Worm (Caenorhabditis elegans): ENCODE data around the gene C18G1.8.
A peak's percentile ranks its signal among the peaks of the same experiment; 100 is the strongest.

Gene C18G1.8

DNA sequence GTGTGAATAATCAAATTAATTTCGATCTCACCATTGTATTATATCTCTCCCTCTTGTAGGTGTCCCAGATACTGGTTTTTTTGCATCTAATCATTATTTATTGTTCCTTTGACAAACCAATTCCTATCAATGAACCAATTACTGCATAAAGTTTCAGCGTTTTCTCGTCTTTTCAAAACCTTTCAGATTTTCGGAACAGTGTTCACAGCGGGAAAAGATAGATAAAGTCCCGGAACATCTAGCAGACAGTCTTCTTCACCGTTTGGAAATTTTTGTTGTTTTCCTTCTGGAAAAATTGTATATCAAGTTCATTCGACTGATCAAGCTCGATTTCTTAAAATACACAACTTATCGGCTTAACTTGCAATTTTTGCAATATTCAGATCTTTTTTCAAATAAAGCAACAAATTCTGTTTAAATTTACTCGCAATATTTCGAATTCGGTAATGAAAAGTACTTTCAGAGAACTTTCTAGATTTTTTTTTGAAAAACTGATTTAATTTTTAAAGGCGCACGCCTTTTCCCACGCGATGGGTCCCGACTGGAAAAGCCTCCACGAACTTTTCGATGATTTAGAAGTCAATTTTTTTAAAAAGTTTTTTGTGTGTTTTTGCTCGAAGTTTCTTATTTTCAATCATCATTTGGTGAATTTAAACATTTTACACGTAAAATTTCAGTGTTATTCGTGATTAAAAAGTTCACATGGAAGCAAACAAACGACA is 10.9 kb downstream of the C18G1.8 start, which contains the start of gene pgl-3:
pgl-3 (plus strand) TSS at position 672 of the 722 bp plus-strand sequence.
- 0 out of 2 replicates have a peak, but pooled peaks have one; percentile 48 for TF ChIP-seq dmd-8 (GFP tag; IDR thresholded peaks at IDR 0.05)
- no peak for TF ChIP-seq snpc-4 (tag; optimal IDR thresholded peaks at IDR 0.05)
- TF ChIP-seq F49E8.2 (tag; optimal IDR thresholded peaks at IDR 0.05; ENCODE audit: borderline replicate concordance): peak; percentile 67
- peak; percentile 6 for TF ChIP-seq unc-130 (GFP tag; optimal IDR thresholded peaks at IDR 0.05)

DNA sequence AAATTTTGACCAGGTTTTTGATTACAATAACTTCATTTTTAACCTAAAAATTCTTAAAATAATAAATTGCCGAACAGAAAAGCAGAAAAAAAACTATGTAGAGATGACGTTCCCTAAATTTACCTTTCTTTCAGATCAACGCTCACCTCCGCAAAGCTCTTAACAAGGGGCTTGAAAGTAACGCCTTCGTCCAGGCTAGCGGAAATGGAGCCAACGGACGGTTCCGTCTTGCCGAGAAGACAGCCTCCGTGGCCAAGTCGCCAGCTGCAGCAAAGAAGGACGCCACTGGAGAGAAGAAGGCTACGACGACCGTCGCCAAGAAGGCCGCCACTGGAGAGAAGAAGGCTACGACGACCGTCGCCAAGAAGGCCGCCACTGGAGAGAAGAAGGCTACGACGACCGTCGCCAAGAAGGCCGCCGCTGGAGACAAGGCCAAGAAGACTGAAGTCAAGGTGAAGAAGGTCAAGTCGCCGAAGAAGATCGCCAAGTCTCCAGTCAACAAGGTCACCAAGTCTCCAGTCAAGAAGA is 11.7 kb downstream of the C18G1.8 start:
- peak; percentile 8; the same call in 1 of the 2 replicates for TF ChIP-seq egl-43 (GFP tag; IDR thresholded peaks at IDR 0.05)
- TF ChIP-seq pha-4 (GFP tag; IDR thresholded peaks at IDR 0.05): peak; percentile 16; the same call in 1 of the 2 replicates
- no peak for TF ChIP-seq pha-4 (tag; optimal IDR thresholded peaks at IDR 0.05)
- 0 out of 2 replicates have a peak, but pooled peaks have one; percentile 10 for TF ChIP-seq lin-38 (GFP tag; IDR thresholded peaks at IDR 0.05)
- no peak for TF ChIP-seq mdt-29 (GFP tag; IDR thresholded peaks at IDR 0.05)
- no peak for TF ChIP-seq ztf-11 (tag; optimal IDR thresholded peaks at IDR 0.05)
- TF ChIP-seq set-16 (GFP tag; IDR thresholded peaks at IDR 0.05): peak; percentile 91

DNA sequence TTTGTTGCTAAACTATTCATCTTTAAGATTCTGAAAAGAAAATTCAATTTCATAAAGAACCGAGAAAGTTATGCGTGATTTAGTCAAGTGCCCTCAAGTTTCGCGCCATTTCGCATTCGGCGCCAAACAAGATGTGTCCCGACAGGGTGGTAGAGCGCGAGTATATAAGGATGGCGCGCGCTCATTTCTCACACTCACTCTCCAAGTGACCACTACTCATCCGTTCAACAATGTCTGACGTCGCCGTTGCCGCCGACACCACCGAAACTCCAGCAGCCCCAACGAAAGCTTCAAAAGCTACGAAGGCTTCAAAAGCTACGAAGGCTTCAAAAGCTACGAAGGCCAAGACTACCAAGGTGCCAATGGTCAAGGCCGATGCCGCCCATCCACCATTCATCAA is 12.3 kb downstream of the C18G1.8 start, which contains the start of gene hil-4:
hil-4 (plus strand) TSS at position 191 of the 400 bp plus-strand sequence.
- TF ChIP-seq aha-1 (tag) (peak; percentile 73), lim-7 (GFP tag; IDR thresholded peaks at IDR 0.05) (peak; percentile 45; the same call in 1 of the 2 replicates), sdz-12 (GFP tag; optimal IDR thresholded peaks at IDR 0.05) (no peak), snpc-1.2 (GFP tag; IDR thresholded peaks at IDR 0.05) (0 out of 2 replicates have a peak, but pooled peaks have one; percentile 25), zip-2 (tag; optimal IDR thresholded peaks at IDR 0.05) (no peak), egl-43 (GFP tag; IDR thresholded peaks at IDR 0.05) (0 out of 2 replicates have a peak, but pooled peaks have one; percentile 67), Y48G9A.11 (GFP tag; IDR thresholded peaks at IDR 0.05) (peak; percentile 59), egl-27 (tag; optimal IDR thresholded peaks at IDR 0.05) (no peak), ceh-44 (GFP tag; IDR thresholded peaks at IDR 0.05) (peak; percentile 54; the same call in 1 of the 2 replicates), mep-1 (tag; optimal IDR thresholded peaks at IDR 0.05) (no peak), unc-130 (GFP tag; optimal IDR thresholded peaks at IDR 0.05) (peak; percentile 7), vab-7 (GFP tag; IDR thresholded peaks at IDR 0.05) (no peak), lin-38 (GFP tag; IDR thresholded peaks at IDR 0.05) (peak; percentile 22; the same call in 1 of the 2 replicates)

DNA sequence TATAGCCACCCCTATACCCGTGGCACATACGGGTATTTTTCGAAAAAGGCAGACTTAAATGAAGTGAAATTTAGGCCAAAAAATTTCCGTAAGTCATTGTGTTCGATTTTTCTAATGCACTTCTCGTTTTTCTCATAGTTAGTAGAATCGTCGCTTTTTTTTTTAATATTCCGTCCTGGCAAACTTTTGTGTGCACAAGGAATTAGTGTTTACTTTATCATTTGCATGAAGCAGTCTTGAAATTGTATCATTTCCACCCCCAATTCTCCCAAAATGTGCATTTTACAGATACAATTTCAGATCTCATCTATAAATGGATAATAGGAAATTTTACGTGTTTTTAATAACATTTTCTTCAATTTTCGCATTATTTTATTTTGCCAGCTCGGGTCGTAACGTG is 16.1 kb downstream of the C18G1.8 start, which contains the start of gene C18G1.6:
C18G1.6 (plus strand) TSS at position 301 of the 400 bp plus-strand sequence.
- TF ChIP-seq unc-130 (GFP tag; optimal IDR thresholded peaks at IDR 0.05) (no peak), dpl-1 (GFP tag; optimal IDR thresholded peaks at IDR 0.05) (no peak), vab-7 (GFP tag; IDR thresholded peaks at IDR 0.05) (no peak), lin-15B (tag; optimal IDR thresholded peaks at IDR 0.05) (no peak), nhr-77 (tag; optimal IDR thresholded peaks at IDR 0.05) (no peak), daf-16 (GFP tag; optimal IDR thresholded peaks at IDR 0.05) (no peak), daf-16 (tag; optimal IDR thresholded peaks at IDR 0.05) (no peak), tag-97 (GFP tag; IDR thresholded peaks at IDR 0.05) (no peak), ceh-28 (tag; optimal IDR thresholded peaks at IDR 0.05) (no peak), aha-1 (tag) (no peak), pha-4 (GFP tag; IDR thresholded peaks at IDR 0.05) (no peak), pha-4 (tag; optimal IDR thresholded peaks at IDR 0.05) (no peak), ama-1 (optimal IDR thresholded peaks at IDR 0.05) (no peak), nhr-102 (tag; optimal IDR thresholded peaks at IDR 0.05) (no peak), tra-1 (GFP tag; IDR thresholded peaks at IDR 0.05) (no peak), nhr-10 (tag; optimal IDR thresholded peaks at IDR 0.05) (no peak), dmd-6 (GFP tag; IDR thresholded peaks at IDR 0.05) (no peak), F37D6.2 (tag; optimal IDR thresholded peaks at IDR 0.05) (no peak), lsy-2 (tag; optimal IDR thresholded peaks at IDR 0.05) (no peak)

Data from whole organism, L4 larva.